Fruit fly (Drosophila melanogaster): ENCODE data around the gene CG31546.

CG31546 gene

DNA sequence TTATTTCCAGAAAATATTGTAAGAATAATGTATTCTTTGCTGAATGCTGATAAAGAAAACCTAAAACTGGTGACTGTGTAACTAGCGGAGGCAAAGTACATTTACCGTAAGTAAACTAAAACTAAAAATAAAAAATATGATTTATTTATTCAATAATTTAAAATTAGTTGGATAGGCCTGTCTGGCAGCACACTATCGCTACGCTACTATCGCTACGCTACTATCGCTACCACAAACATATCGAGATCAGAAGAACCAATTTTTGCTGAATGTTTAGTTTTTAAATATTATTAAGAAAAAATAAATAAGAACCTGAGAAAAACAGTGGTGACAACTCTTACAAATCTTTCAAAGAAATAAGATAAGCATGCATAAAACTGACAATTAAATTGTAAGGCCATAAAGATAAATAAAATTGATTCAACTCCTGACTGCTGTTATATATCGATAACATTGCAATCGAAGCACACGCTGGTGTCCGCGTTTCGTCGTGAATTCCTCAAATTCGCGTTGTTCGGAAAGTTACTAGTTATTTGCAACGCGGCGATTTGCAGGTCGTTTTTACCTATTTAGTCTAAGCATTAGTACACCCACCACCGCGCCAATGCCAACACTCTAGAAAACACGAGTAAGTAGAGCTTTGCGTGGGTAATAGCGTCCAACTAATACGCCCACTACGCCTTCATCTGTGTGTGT is 24.9 kb upstream of the CG31546 start, which contains the start of gene Wdr33 (continued):
- TF ChIP-seq B-H2 (GFP tag; optimal IDR thresholded peaks at IDR 0.05) (no peak), kah (GFP tag; optimal IDR thresholded peaks at IDR 0.05) (no peak), stwl (tag; optimal IDR thresholded peaks at IDR 0.05) (peak; percentile 64), Dll (GFP tag; IDR thresholded peaks at IDR 0.05; ENCODE audit: partially characterized antibody) (peak; percentile 96), CG16779 (GFP tag; IDR thresholded peaks at IDR 0.05) (no peak), CG2678 (tag; optimal IDR thresholded peaks at IDR 0.05) (peak; percentile 60), pan (optimal IDR thresholded peaks at IDR 0.05) (no peak), pan (GFP tag; optimal IDR thresholded peaks at IDR 0.05 in 1 of 2, IDR thresholded peaks at IDR 0.05 in 1 of 2) (peak in 1 of 2 experiments; percentile 46), pzg (GFP tag; optimal IDR thresholded peaks at IDR 0.05) (peak; percentile 33), vvl (GFP tag; IDR thresholded peaks at IDR 0.05) (no peak; the same call in 1 of the 2 replicates), az2 (GFP tag; optimal IDR thresholded peaks at IDR 0.05) (peak; percentile 46), Myb (GFP tag; optimal IDR thresholded peaks at IDR 0.05) (peak; percentile 5), Hmr (GFP tag; optimal IDR thresholded peaks at IDR 0.05) (peak; percentile 60), ewg (GFP tag; optimal IDR thresholded peaks at IDR 0.05) (no peak), CG13287 (GFP tag; IDR thresholded peaks at IDR 0.05; ENCODE audit: partially characterized antibody) (peak; percentile 89), ATbp (GFP tag; optimal IDR thresholded peaks at IDR 0.05) (no peak), slbo (GFP tag; IDR thresholded peaks at IDR 0.05) (peak; percentile 7; the same call in 1 of the 2 replicates), CG14667 (GFP tag; IDR thresholded peaks at IDR 0.05) (peak; percentile 16; the same call in 1 of the 2 replicates), CG4424 (GFP tag; optimal IDR thresholded peaks at IDR 0.05) (peak; percentile 48), CG32532 (GFP tag; IDR thresholded peaks at IDR 0.05) (peak; percentile 62), MBD-R2 (GFP tag; IDR thresholded peaks at IDR 0.05) (peak; percentile 51), ind (GFP tag; optimal IDR thresholded peaks at IDR 0.05) (peak; percentile 38), bbx (GFP tag; IDR thresholded peaks at IDR 0.05; ENCODE audit: partially characterized antibody) (peak; percentile 86), CG11456 (GFP tag; IDR thresholded peaks at IDR 0.05) (0 out of 3 replicates have a peak, but pooled peaks have one; percentile 12), danr (GFP tag; IDR thresholded peaks at IDR 0.05) (0 out of 2 replicates have a peak, but pooled peaks have one; percentile 17), Ada2b (GFP tag; IDR thresholded peaks at IDR 0.05) (no peak), CG7928 (GFP tag; optimal IDR thresholded peaks at IDR 0.05) (no peak), CG18262 (tag; optimal IDR thresholded peaks at IDR 0.05) (peak; percentile 36), Dref (GFP tag; IDR thresholded peaks at IDR 0.05) (peak; percentile 64), CG7839 (tag; optimal IDR thresholded peaks at IDR 0.05) (no peak), pros (GFP tag; optimal IDR thresholded peaks at IDR 0.05) (no peak), CG6791 (GFP tag; IDR thresholded peaks at IDR 0.05; ENCODE audit: partially characterized antibody) (peak; percentile 91), CG15011 (GFP tag; optimal IDR thresholded peaks at IDR 0.05) (no peak), pnt (GFP tag; optimal IDR thresholded peaks at IDR 0.05) (no peak), Bgb (GFP tag; IDR thresholded peaks at IDR 0.05; ENCODE audit: partially characterized antibody) (peak; percentile 83), dysf (GFP tag; IDR thresholded peaks at IDR 0.05) (no peak), ase (GFP tag; IDR thresholded peaks at IDR 0.05) (no peak; the same call in 2 of the 3 replicates), wor (GFP tag; IDR thresholded peaks at IDR 0.05) (0 out of 2 replicates have a peak, but pooled peaks have one; percentile 13), CG13775 (GFP tag; optimal IDR thresholded peaks at IDR 0.05) (peak; percentile 69), CG14014 (GFP tag; IDR thresholded peaks at IDR 0.05) (no peak), cad (GFP tag; optimal IDR thresholded peaks at IDR 0.05) (no peak), CG17385 (GFP tag; optimal IDR thresholded peaks at IDR 0.05) (peak; percentile 36), CrebB (tag; optimal IDR thresholded peaks at IDR 0.05) (no peak), exex (tag; optimal IDR thresholded peaks at IDR 0.05) (no peak), CG34422 (GFP tag; IDR thresholded peaks at IDR 0.05) (peak; percentile 14; the same call in 1 of the 3 replicates), Mrtf (GFP tag; IDR thresholded peaks at IDR 0.05) (no peak), MESR4 (GFP tag; optimal IDR thresholded peaks at IDR 0.05) (peak; percentile 85), insv (GFP tag; optimal IDR thresholded peaks at IDR 0.05) (no peak), CG2129 (GFP tag; IDR thresholded peaks at IDR 0.05; ENCODE audit: partially characterized antibody) (peak; percentile 89)
